Fruit fly (Drosophila melanogaster) whole organism, adult: ENCODE results near the gene eIF4EHP.

ENCODE experiments used
- CG11617 ChIP-seq: fragments of 200-800 bp; sonication (Bioruptor generic); optimal IDR thresholded peaks from 2 replicates; lab custom pipeline; 2017; ENCODE audit warnings: mild to moderate bottlenecking, missing biosample characterization, missing genetic modification reagents, missing genetic modification characterization
- toe ChIP-seq: fragments of 200-800 bp; sonication (Bioruptor generic); optimal IDR thresholded peaks from 2 replicates; lab custom pipeline; 2016; ENCODE audit warnings: missing biosample characterization, missing genetic modification characterization

dm6 chr3R:24027222-24027621 is 81.5 kb downstream of the eIF4EHP start:
- TF ChIP-seq toe (GFP tag; lab: Kevin White, UChicago) = no peak
- no peak for TF ChIP-seq CG11617 (GFP tag; lab: Kevin White, UChicago)
